Fruit fly (Drosophila melanogaster) whole organism, adult: ENCODE data around the gene Vps45.

ENCODE experiments used
- CG11617 ChIP-seq: fragments of 200-800 bp; sonication (Bioruptor generic); optimal IDR thresholded peaks from 2 replicates; lab custom pipeline; 2017; ENCODE audit warnings: mild to moderate bottlenecking, missing biosample characterization, missing genetic modification reagents, missing genetic modification characterization
- CG12768 ChIP-seq: fragments of 200-800 bp; sonication (Bioruptor generic); optimal IDR thresholded peaks from 2 replicates; lab custom pipeline; 2017; ENCODE audit warnings: missing biosample characterization, missing genetic modification characterization, mild to moderate bottlenecking, moderate library complexity, missing genetic modification reagents
- CG14711 ChIP-seq: fragments of 200-800 bp; sonication (Bioruptor generic); optimal IDR thresholded peaks from 2 replicates; lab custom pipeline; 2018; ENCODE audit warnings: missing biosample characterization, mild to moderate bottlenecking, missing genetic modification characterization, moderate library complexity
- CG1620 ChIP-seq: fragments of 200-800 bp; sonication (Bioruptor generic); optimal IDR thresholded peaks from 2 replicates; lab custom pipeline; 2016; ENCODE audit warnings: missing biosample characterization, missing genetic modification characterization
- CG33017 ChIP-seq: fragments of 200-800 bp; sonication (Bioruptor generic); optimal IDR thresholded peaks from 2 replicates; lab custom pipeline; 2018; ENCODE audit warnings: missing biosample characterization, mild to moderate bottlenecking, missing genetic modification characterization, moderate library complexity
- CG5204 ChIP-seq: fragments of 200-800 bp; sonication (Bioruptor generic); optimal IDR thresholded peaks from 2 replicates; lab custom pipeline; 2016; ENCODE audit warnings: missing biosample characterization, missing genetic modification characterization
- CG7045 ChIP-seq: fragments of 200-800 bp; sonication (Bioruptor generic); optimal IDR thresholded peaks from 2 replicates; lab custom pipeline; 2017; ENCODE audit warnings: missing biosample characterization, mild to moderate bottlenecking, missing genetic modification characterization
- CG7101 ChIP-seq: fragments of 200-800 bp; sonication (Bioruptor generic); optimal IDR thresholded peaks from 2 replicates; lab custom pipeline; 2018; ENCODE audit warnings: missing biosample characterization, mild to moderate bottlenecking, missing genetic modification characterization, moderate library complexity
- Clk ChIP-seq: fragments of 200-800 bp; sonication (Bioruptor generic); optimal IDR thresholded peaks from 2 replicates; lab custom pipeline; 2017; ENCODE audit warnings: missing biosample characterization, missing genetic modification characterization
- Crg-1 ChIP-seq: fragments of 200-800 bp; sonication (Bioruptor generic); optimal IDR thresholded peaks from 2 replicates; lab custom pipeline; 2016; ENCODE audit warnings: missing biosample characterization, missing genetic modification characterization
- Hr96 ChIP-seq: fragments of 200-800 bp; sonication (Bioruptor generic); optimal IDR thresholded peaks from 2 replicates; lab custom pipeline; 2016; ENCODE audit warnings: missing biosample characterization, missing genetic modification characterization
- Mnt ChIP-seq: fragments of 200-800 bp; sonication (Bioruptor generic); optimal IDR thresholded peaks from 2 replicates; lab custom pipeline; 2016; ENCODE audit warnings: missing biosample characterization, mild to moderate bottlenecking, missing genetic modification characterization
- bab1 ChIP-seq: fragments of 200-800 bp; sonication (Bioruptor generic); optimal IDR thresholded peaks from 3 replicates; lab custom pipeline; 2019; ENCODE audit warnings: missing biosample characterization, mild to moderate bottlenecking, missing genetic modification characterization, moderate library complexity
- cic ChIP-seq: fragments of 200-800 bp; sonication (Bioruptor generic); optimal IDR thresholded peaks from 2 replicates; lab custom pipeline; 2017; ENCODE audit warnings: missing biosample characterization, mild to moderate bottlenecking, missing genetic modification characterization, moderate library complexity
- cnc ChIP-seq, 2 experiments: fragments of >200 bp; optimal IDR thresholded peaks; 2 replicates each; lab custom pipeline; 2017
- kay ChIP-seq: fragments of 200-800 bp; sonication (Bioruptor generic); peaks from one replicate; lab custom pipeline; 2016; ENCODE audit warnings: missing biosample characterization, missing genetic modification characterization, borderline replicate concordance
- ovo ChIP-seq: fragments of 200-800 bp; sonication (Bioruptor generic); optimal IDR thresholded peaks from 2 replicates; lab custom pipeline; 2016; ENCODE audit warnings: missing biosample characterization, missing genetic modification characterization
- pad ChIP-seq: fragments of 200-800 bp; sonication (Bioruptor generic); optimal IDR thresholded peaks from 3 replicates; lab custom pipeline; 2017; ENCODE audit warnings: missing biosample characterization, missing genetic modification characterization, mild to moderate bottlenecking, moderate library complexity, missing genetic modification reagents
- tj ChIP-seq: fragments of 200-800 bp; sonication (Bioruptor generic); optimal IDR thresholded peaks from 3 replicates; lab custom pipeline; 2017; ENCODE audit warnings: missing biosample characterization, mild to moderate bottlenecking, missing genetic modification characterization, moderate library complexity
- toe ChIP-seq: fragments of 200-800 bp; sonication (Bioruptor generic); optimal IDR thresholded peaks from 2 replicates; lab custom pipeline; 2016; ENCODE audit warnings: missing biosample characterization, missing genetic modification characterization

The Vps45 gene

DNA sequence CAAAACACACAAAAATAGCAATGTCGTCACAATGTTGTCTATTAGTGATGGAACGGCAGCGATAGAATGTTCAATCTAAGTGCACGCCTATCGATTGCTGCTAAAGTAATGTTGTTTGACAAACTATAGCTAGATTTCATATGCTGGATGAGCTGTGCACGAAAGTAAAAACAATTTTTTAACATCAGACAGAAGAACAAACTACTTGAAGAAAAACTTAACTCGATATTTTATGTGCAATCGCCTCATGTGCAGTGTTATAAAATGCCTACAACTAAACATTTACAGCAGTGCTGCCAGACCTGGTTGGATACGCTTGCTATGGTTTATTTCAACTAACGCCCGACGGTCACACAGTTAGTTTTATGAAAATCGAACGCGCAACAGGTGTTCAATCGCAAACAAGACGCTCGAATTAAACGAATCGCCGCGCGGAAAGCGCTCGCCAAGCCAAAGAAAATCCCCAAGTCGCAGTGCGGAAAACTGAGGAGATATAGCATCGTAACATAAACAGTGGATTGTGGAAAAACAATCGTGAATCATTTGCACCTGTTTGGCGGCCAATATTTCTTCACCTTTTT, 27.3 kb downstream of the Vps45 start, which contains the start of the genes bocks and CG8312:
Gene bocks (minus strand): TSS at position 51 of the 581 bp plus-strand sequence.
Gene CG8312 (plus strand): TSS at position 358 of the 581 bp plus-strand sequence.
- TF ChIP-seq ovo (GFP tag; lab: Kevin White, UChicago) (peak; percentile 38), CG12768 (GFP tag; lab: Kevin White, UChicago) (peak; percentile 55), cnc (optimal IDR thresholded peaks at IDR 0.05; lab: Kevin White, UChicago) (no peak), cic (peak; percentile 62), kay (GFP tag; lab: Kevin White, UChicago) (no peak), Hr96 (GFP tag; lab: Kevin White, UChicago) (no peak), CG7101 (tag; lab: Kevin White, UChicago) (peak; percentile 61), Mnt (peak; percentile 82), CG7045 (GFP tag; lab: Kevin White, UChicago) (peak; percentile 39), pad (GFP tag; lab: Kevin White, UChicago) (peak; percentile 61), toe (GFP tag; lab: Kevin White, UChicago) (peak; percentile 59), Clk (GFP tag; lab: Kevin White, UChicago) (peak; percentile 38), tj (peak; percentile 59), CG1620 (GFP tag; lab: Kevin White, UChicago) (peak; percentile 67), bab1 (GFP tag; lab: Kevin White, UChicago) (peak; percentile 83), CG14711 (tag; lab: Kevin White, UChicago) (peak; percentile 65), CG33017 (tag; lab: Kevin White, UChicago) (peak; percentile 41), Crg-1 (peak; percentile 88), CG11617 (GFP tag; lab: Kevin White, UChicago) (peak; percentile 43), CG5204 (no peak)

- TF ChIP-seq bab1 (GFP tag; lab: Kevin White, UChicago) (no peak), CG5204 (no peak), toe (GFP tag; lab: Kevin White, UChicago) (no peak), CG12768 (GFP tag; lab: Kevin White, UChicago) (no peak), CG33017 (tag; lab: Kevin White, UChicago) (no peak), Mnt (no peak), CG7045 (GFP tag; lab: Kevin White, UChicago) (no peak), CG1620 (GFP tag; lab: Kevin White, UChicago) (no peak), CG14711 (tag; lab: Kevin White, UChicago) (no peak), cnc (optimal IDR thresholded peaks at IDR 0.05; lab: Kevin White, UChicago) (no peak)
Observed at dm6 chr3R:9591769-9592388, 28.2 kb downstream of the Vps45 start.

DNA sequence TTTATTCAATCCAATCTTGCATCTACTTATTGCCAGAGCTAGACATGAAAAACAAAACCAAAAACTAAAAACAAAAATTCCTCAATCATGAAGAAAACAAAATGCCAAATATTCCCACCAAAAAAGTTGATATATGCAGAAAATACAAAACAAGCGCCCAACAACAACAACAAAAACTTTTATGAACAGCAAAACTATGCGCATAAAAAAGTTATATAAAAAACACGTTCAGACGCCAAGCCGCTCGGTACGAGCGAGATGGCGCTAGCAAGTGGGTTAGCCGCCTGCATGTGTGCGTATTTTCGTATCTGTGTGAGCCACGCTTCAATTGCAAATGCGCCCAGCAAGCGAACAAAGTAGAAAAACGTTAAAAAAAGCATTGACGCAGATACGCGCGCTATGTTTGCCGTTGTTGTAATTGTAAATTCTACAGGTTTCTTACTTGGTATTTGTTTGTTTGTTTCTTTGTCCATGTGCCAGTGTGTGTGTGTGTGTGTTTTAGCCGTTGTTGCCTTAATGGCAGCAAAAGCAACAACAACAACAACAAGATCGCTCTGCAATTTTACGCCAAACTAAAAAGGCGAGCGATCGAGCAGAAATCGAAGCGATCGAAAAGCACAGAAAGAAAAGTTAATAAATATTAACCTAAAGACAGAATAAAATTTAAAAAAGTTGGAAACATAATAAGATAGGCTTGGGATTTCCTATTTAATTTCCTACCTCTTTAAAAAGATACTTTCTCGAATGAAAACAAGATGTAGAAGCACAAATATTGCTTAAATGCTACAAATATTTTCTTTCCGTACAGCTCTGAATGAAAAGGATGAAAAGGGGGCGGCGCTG, 29.9 kb downstream of the Vps45 start:
- peak; percentile 5 for TF ChIP-seq ovo (GFP tag; lab: Kevin White, UChicago)
- no peak for TF ChIP-seq Hr96 (GFP tag; lab: Kevin White, UChicago)
- TF ChIP-seq Mnt: peak; percentile 1
- TF ChIP-seq toe (GFP tag; lab: Kevin White, UChicago): no peak
- TF ChIP-seq tj: peak; percentile 91
- no peak for TF ChIP-seq CG1620 (GFP tag; lab: Kevin White, UChicago)

- no peak for TF ChIP-seq CG7045 (GFP tag; lab: Kevin White, UChicago)
- TF ChIP-seq CG1620 (GFP tag; lab: Kevin White, UChicago): no peak
- no peak for TF ChIP-seq toe (GFP tag; lab: Kevin White, UChicago)
- TF ChIP-seq tj: no peak
- TF ChIP-seq cnc (optimal IDR thresholded peaks at IDR 0.05; lab: Kevin White, UChicago): no peak
- TF ChIP-seq CG14711 (tag; lab: Kevin White, UChicago): no peak
Observed at dm6 chr3R:9594251-9594581, 30.5 kb downstream of the Vps45 start.

dm6 chr3R:9594839-9595238, 31.1 kb downstream of the Vps45 start:
- TF ChIP-seq tj (peak; percentile 4), cic (no peak), CG12768 (GFP tag; lab: Kevin White, UChicago) (no peak)

DNA sequence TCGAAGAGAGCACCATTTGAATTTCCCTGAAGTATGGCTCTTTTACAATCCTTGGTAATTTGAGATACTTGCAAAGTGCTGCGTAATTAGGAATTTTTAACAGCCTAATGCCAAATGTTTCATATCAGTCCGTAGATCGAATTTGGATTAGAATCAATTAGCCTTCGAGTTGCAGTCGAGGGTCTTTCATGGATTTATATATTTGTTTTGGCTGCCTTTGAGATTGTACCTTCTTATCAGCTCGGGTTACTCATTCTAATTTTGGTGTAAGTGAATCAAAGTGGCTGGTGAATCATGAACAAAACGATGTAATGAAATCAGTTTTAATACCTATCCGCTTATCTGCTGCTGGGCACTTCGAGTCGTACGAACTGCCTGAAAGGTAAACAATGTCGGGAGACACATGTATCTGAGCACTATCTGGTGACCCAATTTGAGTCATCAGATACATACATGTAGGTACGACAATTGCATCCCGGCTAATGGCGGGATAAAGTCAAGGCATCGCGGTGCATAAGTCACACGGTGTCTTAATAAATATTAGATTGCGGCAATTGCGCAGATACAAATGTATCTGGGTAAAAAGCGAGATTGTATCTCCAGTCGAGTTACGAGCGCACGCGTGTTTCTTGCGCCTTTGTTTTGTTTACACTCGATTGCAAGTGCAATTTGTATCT, 32.1 kb downstream of the Vps45 start:
- TF ChIP-seq CG7045 (GFP tag; lab: Kevin White, UChicago) (no peak), bab1 (GFP tag; lab: Kevin White, UChicago) (no peak), CG14711 (tag; lab: Kevin White, UChicago) (no peak), CG12768 (GFP tag; lab: Kevin White, UChicago) (no peak), CG7101 (tag; lab: Kevin White, UChicago) (no peak), CG1620 (GFP tag; lab: Kevin White, UChicago) (no peak), tj (no peak), pad (GFP tag; lab: Kevin White, UChicago) (no peak), Hr96 (GFP tag; lab: Kevin White, UChicago) (no peak), kay (GFP tag; lab: Kevin White, UChicago) (no peak), Clk (GFP tag; lab: Kevin White, UChicago) (no peak), Mnt (no peak), CG33017 (tag; lab: Kevin White, UChicago) (no peak)
